Fruit fly (Drosophila melanogaster) S2 (cell line): ENCODE measurements around the gene Brr2.

Experiments
- CG8478 ChIP-seq: fragments of >200 bp; optimal IDR thresholded peaks from 2 replicates; lab custom pipeline; 2018
- CTCF ChIP-seq, 2 experiments: fragments of >200 bp; optimal IDR thresholded peaks; 2 replicates each; lab custom pipeline; 2018

dm6 chr3L:16001164-16001679, 33.5 kb upstream of the Brr2 start:
- no peak for TF ChIP-seq CG8478 (lab: Kevin White, UChicago)
- TF ChIP-seq CTCF (optimal IDR thresholded peaks at IDR 0.05; lab: Kevin White, UChicago) = no peak
